Worm (Caenorhabditis elegans) whole organism, L4 larva: Measurements from ENCODE around the gene T23F6.3.

ENCODE experiments used
- F26F4.8 ChIP-seq: fragments of 200-800 bp; sonication (Bioruptor generic); conservative IDR thresholded peaks from 2 replicates; pipeline ENCODE4 v1.3.6; 2022; ENCODE audit warnings: missing genetic modification characterization, missing compliant biosample characterization
- F44E2.7 ChIP-seq: fragments of 200-800 bp; sonication (Bioruptor generic); IDR thresholded peaks from 2 replicates; pipeline ENCODE4 v2.1.2; 2022; ENCODE audit warnings: missing genetic modification characterization, missing compliant biosample characterization
- Y48G9A.11 ChIP-seq: fragments of 200-800 bp; sonication (Bioruptor generic); IDR thresholded peaks from 2 replicates; pipeline ENCODE4 v1.3.6; 2022; ENCODE audit warnings: missing genetic modification reagents, missing genetic modification characterization, missing compliant biosample characterization
- Y75B8A.6 ChIP-seq: fragments of 200-800 bp; sonication (Bioruptor generic); IDR thresholded peaks from 2 replicates; pipeline ENCODE4 v1.3.6; 2022; ENCODE audit warnings: missing genetic modification reagents, missing genetic modification characterization, missing compliant biosample characterization
- ZK337.2 ChIP-seq: fragments of 200-800 bp; sonication (Bioruptor generic); IDR thresholded peaks from 2 replicates; pipeline ENCODE4 v1.3.6; 2022; ENCODE audit warnings: missing genetic modification reagents, missing genetic modification characterization, missing compliant biosample characterization
- ZK546.5 ChIP-seq, 2 experiments: sonication (generic microtip); optimal IDR thresholded peaks; 2 replicates each; lab custom pipeline; 2017; ENCODE audit warnings: missing biosample characterization in 2 of 2, missing genetic modification characterization in 2 of 2
- ceh-28 ChIP-seq: fragments of 150-350 bp; optimal IDR thresholded peaks from 2 replicates; lab custom pipeline; 2014; ENCODE audit warnings: missing biosample characterization, missing genetic modification reagents, missing genetic modification characterization
- ces-1 ChIP-seq: fragments of 150-350 bp; sonication (generic microtip); optimal IDR thresholded peaks from 4 replicates; lab custom pipeline; 2014; ENCODE audit warnings: missing biosample characterization, missing genetic modification reagents, missing genetic modification characterization
- cey-2 ChIP-seq: sonication (generic microtip); optimal IDR thresholded peaks from 3 replicates; lab custom pipeline; 2017; ENCODE audit warnings: missing genetic modification characterization, mild to moderate bottlenecking, missing compliant biosample characterization, antibody characterized with exemption, borderline replicate concordance; ENCODE audit not compliant: insufficient read depth
- daf-8 ChIP-seq: fragments of 200-800 bp; sonication (Bioruptor generic); IDR thresholded peaks from 2 replicates; pipeline ENCODE4 v1.3.6; 2022; ENCODE audit warnings: missing genetic modification characterization, missing compliant biosample characterization
- dmd-6 ChIP-seq: fragments of 200-800 bp; sonication (Bioruptor generic); IDR thresholded peaks from 2 replicates; pipeline ENCODE4 v1.3.6; 2022; ENCODE audit warnings: missing genetic modification reagents, missing genetic modification characterization, missing compliant biosample characterization
- dmd-8 ChIP-seq: fragments of 200-800 bp; sonication (Bioruptor generic); IDR thresholded peaks from 2 replicates; pipeline ENCODE4 v1.3.6; 2022; ENCODE audit warnings: missing genetic modification characterization, missing compliant biosample characterization
- dpl-1 ChIP-seq: fragments of 150-350 bp; optimal IDR thresholded peaks from 2 replicates; lab custom pipeline; 2014; ENCODE audit warnings: missing biosample characterization, missing genetic modification reagents, missing genetic modification characterization
- egl-43 ChIP-seq: fragments of 200-800 bp; sonication (Bioruptor generic); IDR thresholded peaks from 2 replicates; pipeline ENCODE4 v1.3.6; 2022; ENCODE audit warnings: missing genetic modification reagents, missing genetic modification characterization, missing compliant biosample characterization
- gei-8 ChIP-seq: fragments of 200-800 bp; sonication (Bioruptor generic); optimal IDR thresholded peaks from 2 replicates; lab custom pipeline; 2018; ENCODE audit warnings: mild to moderate bottlenecking, missing genetic modification characterization, missing compliant biosample characterization
- lim-7 ChIP-seq: fragments of 200-800 bp; sonication (Bioruptor generic); IDR thresholded peaks from 2 replicates; pipeline ENCODE4 v1.3.6; 2022; ENCODE audit warnings: missing genetic modification characterization, missing compliant biosample characterization
- lin-38 ChIP-seq: fragments of 200-800 bp; sonication (Bioruptor generic); IDR thresholded peaks from 2 replicates; pipeline ENCODE4 v1.3.6; 2022; ENCODE audit warnings: missing genetic modification reagents, missing genetic modification characterization, missing compliant biosample characterization
- lin-39 ChIP-seq: fragments of 150-350 bp; optimal IDR thresholded peaks from 2 replicates; lab custom pipeline; 2014; ENCODE audit warnings: missing biosample characterization, missing genetic modification reagents, missing genetic modification characterization
- lsy-2 ChIP-seq, 2 experiments: fragments of 150-350 bp in 1 of 2; sonication (generic microtip) in 1 of 2; optimal IDR thresholded peaks; 2 replicates each; lab custom pipeline; 2014 to 2017; ENCODE audit warnings: missing biosample characterization in 2 of 2, missing genetic modification characterization in 2 of 2
- madf-5 ChIP-seq, 2 experiments: fragments of 200-800 bp; sonication (Bioruptor generic); IDR thresholded peaks; 2 replicates each; pipeline ENCODE4 v1.3.6; 2022; ENCODE audit warnings: missing compliant biosample characterization in 2 of 2, missing genetic modification characterization in 2 of 2
- madf-9 ChIP-seq: fragments of 200-800 bp; sonication (Bioruptor generic); conservative IDR thresholded peaks from 2 replicates; pipeline ENCODE4 v1.3.6; 2022; ENCODE audit warnings: missing genetic modification reagents, missing genetic modification characterization, missing compliant biosample characterization
- mep-1 ChIP-seq: fragments of 150-350 bp; sonication (generic microtip); optimal IDR thresholded peaks from 3 replicates; lab custom pipeline; 2014; ENCODE audit warnings: missing biosample characterization, missing genetic modification characterization
- mxl-2 ChIP-seq: fragments of 200-800 bp; sonication (Bioruptor generic); conservative IDR thresholded peaks from 2 replicates; pipeline ENCODE4 v1.3.6; 2022; ENCODE audit warnings: missing genetic modification reagents, missing genetic modification characterization, missing compliant biosample characterization
- nhr-111 ChIP-seq: fragments of 200-800 bp; sonication (Bioruptor generic); optimal IDR thresholded peaks from 2 replicates; lab custom pipeline; 2018; ENCODE audit warnings: mild to moderate bottlenecking, missing genetic modification characterization, missing compliant biosample characterization
- nhr-25 ChIP-seq: sonication (generic microtip); optimal IDR thresholded peaks from 2 replicates; lab custom pipeline; 2017; ENCODE audit warnings: missing genetic modification characterization, mild to moderate bottlenecking, missing compliant biosample characterization, antibody characterized with exemption, moderate library complexity, borderline replicate concordance; ENCODE audit not compliant: insufficient read depth
- nhr-42 ChIP-seq: fragments of 200-800 bp; sonication (Bioruptor generic); IDR thresholded peaks from 2 replicates; pipeline ENCODE4 v1.3.6; 2022; ENCODE audit warnings: missing genetic modification characterization, missing compliant biosample characterization
- nhr-6 ChIP-seq: fragments of 150-350 bp; optimal IDR thresholded peaks from 2 replicates; lab custom pipeline; 2014; ENCODE audit warnings: missing biosample characterization, missing genetic modification characterization
- php-3 ChIP-seq: fragments of 200-800 bp; sonication (Bioruptor generic); IDR thresholded peaks from 2 replicates; pipeline ENCODE4 v1.3.6; 2022; ENCODE audit warnings: missing genetic modification reagents, missing genetic modification characterization, missing compliant biosample characterization
- set-16 ChIP-seq: fragments of 200-800 bp; sonication (Bioruptor generic); IDR thresholded peaks from 2 replicates; pipeline ENCODE4 v1.3.6; 2022; ENCODE audit warnings: missing genetic modification reagents, missing genetic modification characterization, missing compliant biosample characterization
- snpc-4 ChIP-seq: fragments of 150-350 bp; optimal IDR thresholded peaks from 2 replicates; lab custom pipeline; 2014; ENCODE audit warnings: missing biosample characterization, missing genetic modification characterization
- tra-1 ChIP-seq: fragments of 200-800 bp; sonication (Bioruptor generic); IDR thresholded peaks from 2 replicates; pipeline ENCODE4 v1.3.6; 2022; ENCODE audit warnings: missing genetic modification reagents, missing genetic modification characterization, missing compliant biosample characterization
- unc-62 ChIP-seq, 3 experiments: fragments of 150-350 bp in 1 of 3; sonication (generic microtip); optimal IDR thresholded peaks in 2 of 3; peaks in 1 of 3; 1 replicate in 1 of 3; 2 replicates in 2 of 3; lab custom pipeline; 2014 to 2017; ENCODE audit warnings: missing biosample characterization in 3 of 3, missing genetic modification characterization in 3 of 3, missing genetic modification reagents in 3 of 3, missing genotype in 1 of 3
- vab-7 ChIP-seq: fragments of 200-800 bp; sonication (Bioruptor generic); IDR thresholded peaks from 2 replicates; pipeline ENCODE4 v1.3.6; 2022; ENCODE audit warnings: missing genetic modification reagents, missing genetic modification characterization, missing compliant biosample characterization
- zip-11 ChIP-seq: fragments of 200-800 bp; sonication (Bioruptor generic); IDR thresholded peaks from 2 replicates; pipeline ENCODE4 v1.3.6; 2022; ENCODE audit warnings: missing genetic modification characterization, missing compliant biosample characterization
- zip-2 ChIP-seq: fragments of 150-350 bp; optimal IDR thresholded peaks from 2 replicates; lab custom pipeline; 2014; ENCODE audit warnings: missing biosample characterization, missing genetic modification characterization
- ztf-11 ChIP-seq: fragments of 150-350 bp; optimal IDR thresholded peaks from 2 replicates; lab custom pipeline; 2014; ENCODE audit warnings: missing biosample characterization, missing genetic modification characterization

T23F6.3 gene

ce11 chrIV:12743680-12744079, 19.1 kb upstream of the T23F6.3 start:
- TF ChIP-seq set-16 (GFP tag; lab: Robert Waterston, UW) (peak; percentile 90), snpc-4 (tag; lab: Kevin White, UChicago) (no peak), madf-5 (GFP tag; IDR thresholded peaks at IDR 0.05; lab: Robert Waterston, UW) (no peak), nhr-42 (GFP tag; lab: Robert Waterston, UW) (0 out of 2 replicates have a peak, but pooled peaks have one; percentile 33), ztf-11 (tag; lab: Kevin White, UChicago) (no peak), ceh-28 (tag; lab: Kevin White, UChicago) (no peak), lsy-2 (tag; optimal IDR thresholded peaks at IDR 0.05; lab: Kevin White, UChicago) (no peak), gei-8 (GFP tag; lab: Kevin White, UChicago) (no peak), php-3 (GFP tag; lab: Robert Waterston, UW) (no peak), madf-9 (GFP tag; lab: Robert Waterston, UW) (0 out of 2 replicates have a peak, but pooled peaks have one; percentile 11), zip-11 (GFP tag; lab: Robert Waterston, UW) (no peak), ZK337.2 (GFP tag; lab: Robert Waterston, UW) (no peak), lin-39 (tag; lab: Kevin White, UChicago) (no peak), ces-1 (GFP tag; lab: Kevin White, UChicago) (no peak), vab-7 (no peak), dmd-6 (GFP tag; lab: Robert Waterston, UW) (no peak), Y75B8A.6 (GFP tag; lab: Robert Waterston, UW) (no peak), mep-1 (tag; lab: Kevin White, UChicago) (no peak), cey-2 (tag; lab: Kevin White, UChicago) (no peak), nhr-6 (tag; lab: Kevin White, UChicago) (no peak), egl-43 (GFP tag; lab: Robert Waterston, UW) (0 out of 2 replicates have a peak, but pooled peaks have one; percentile 38), mxl-2 (no peak)

DNA sequence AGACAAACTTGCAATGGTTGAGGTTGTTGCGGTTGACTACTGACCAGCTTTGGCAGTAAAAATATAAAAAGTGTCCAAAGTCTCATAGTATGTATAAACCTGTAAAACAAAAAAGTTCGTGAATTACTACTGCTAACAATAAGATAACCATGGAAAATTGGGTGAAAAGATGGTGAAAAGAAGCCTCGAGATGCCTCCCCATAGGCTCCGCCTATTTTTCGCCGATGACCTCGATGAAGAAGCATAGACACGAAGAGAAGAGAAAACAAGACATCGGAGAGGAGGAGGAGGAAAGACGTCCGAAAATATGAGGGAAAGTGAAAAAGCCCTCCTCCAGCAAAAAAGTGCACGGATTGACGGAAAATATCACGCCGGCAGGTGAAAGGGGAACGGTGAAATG, 16.9 kb upstream of the T23F6.3 start, which contains the start of gene T23F6.5:
Gene T23F6.5 (minus strand): TSS at position 101 of the 400 bp plus-strand sequence.
- TF ChIP-seq dpl-1 (GFP tag; lab: Kevin White, UChicago) (no peak), nhr-111 (GFP tag; lab: Kevin White, UChicago) (no peak), daf-8 (GFP tag; lab: Robert Waterston, UW) (no peak), ZK546.5 (tag; optimal IDR thresholded peaks at IDR 0.05; lab: Kevin White, UChicago) (no peak), zip-2 (no peak), nhr-25 (tag; lab: Kevin White, UChicago) (no peak), lin-38 (GFP tag; lab: Robert Waterston, UW) (no peak), unc-62 (GFP tag; optimal IDR thresholded peaks at IDR 0.05 in 1 of 2; lab: Kevin White, UChicago) (peak in 1 of 2 experiments; percentile 24), unc-62 (tag; optimal IDR thresholded peaks at IDR 0.05; lab: Kevin White, UChicago) (no peak)

DNA sequence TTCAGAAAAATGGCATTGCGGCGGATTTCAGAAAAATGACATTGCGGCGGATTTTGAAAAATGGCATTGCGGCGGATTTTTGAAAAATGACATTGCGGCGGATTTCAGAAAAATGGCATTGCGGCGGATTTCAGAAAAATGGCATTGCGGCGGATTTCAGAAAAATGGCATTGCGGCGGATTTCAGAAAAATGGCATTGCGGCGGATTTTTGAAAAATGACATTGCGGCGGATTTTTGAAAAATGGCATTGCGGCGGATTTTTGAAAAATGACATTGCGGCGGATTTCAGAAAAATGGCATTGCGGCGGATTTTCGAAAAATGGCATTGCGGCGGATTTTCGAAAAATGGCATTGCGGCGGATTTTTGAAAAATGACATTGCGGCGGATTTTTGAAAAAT, 6.9 kb upstream of the T23F6.3 start:
- TF ChIP-seq F44E2.7 (GFP tag; lab: Robert Waterston, UW) (peak; percentile 13; the same call in 1 of the 2 replicates), madf-5 (GFP tag; IDR thresholded peaks at IDR 0.05; lab: Robert Waterston, UW) (peak in 1 of 2 experiments; percentile 55; a peak in 1 of 4 replicates), tra-1 (GFP tag; lab: Robert Waterston, UW) (peak; percentile 21; the same call in 1 of the 2 replicates), dmd-8 (GFP tag; lab: Robert Waterston, UW) (0 out of 2 replicates have a peak, but pooled peaks have one; percentile 57)

- TF ChIP-seq F26F4.8 (GFP tag; lab: Robert Waterston, UW) (0 out of 2 replicates have a peak, but pooled peaks have one; percentile 28), Y48G9A.11 (GFP tag; lab: Robert Waterston, UW) (0 out of 2 replicates have a peak, but pooled peaks have one; percentile 30), egl-43 (GFP tag; lab: Robert Waterston, UW) (0 out of 2 replicates have a peak, but pooled peaks have one; percentile 21), lim-7 (GFP tag; lab: Robert Waterston, UW) (peak; percentile 47; the same call in 1 of the 2 replicates), madf-5 (GFP tag; IDR thresholded peaks at IDR 0.05; lab: Robert Waterston, UW) (0 out of 4 replicates have a peak, but pooled peaks of 1 of the 2 experiments have one; percentile 14)
These were observed 6.1 kb upstream of the T23F6.3 start for ce11 chrIV:12730624-12731023.
